6 fruit fly cellular contexts compared by ENCODE assay signal in the genomic region with DNA sequence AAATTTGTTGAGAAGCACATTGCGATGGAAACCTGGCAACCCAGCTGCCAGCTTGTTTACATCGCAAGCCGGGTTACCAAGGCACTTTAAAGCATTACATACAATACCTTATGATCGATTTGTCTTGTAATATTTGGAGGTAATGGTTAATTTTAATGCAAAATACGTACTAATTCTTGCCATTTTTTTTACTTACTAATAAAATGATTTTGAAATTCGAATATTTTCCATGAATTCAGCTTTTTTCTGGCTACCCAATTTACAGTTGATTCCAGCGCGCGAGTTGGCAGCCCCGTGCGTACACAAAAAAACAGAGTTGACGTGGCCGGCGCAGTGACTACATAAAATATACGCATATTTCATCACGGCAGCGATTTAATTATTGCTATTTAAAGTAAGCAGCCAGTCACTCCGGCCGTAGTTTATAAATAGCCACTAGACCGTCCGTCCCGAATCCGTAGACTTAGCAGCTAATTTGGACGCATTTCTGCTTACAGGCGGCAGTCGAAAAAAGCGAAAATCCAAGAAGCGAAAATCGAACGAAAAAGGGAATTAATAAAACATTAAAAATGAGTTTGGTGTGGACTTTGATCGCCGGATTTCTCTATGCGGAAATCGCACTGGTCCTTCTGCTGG.
TF ChIP-seq lines count a peak whose summit lies in the region.

A gene (minus strand): TSS at position 270 of the 636 bp plus-strand sequence.
A gene (plus strand): TSS at position 310 of the 636 bp plus-strand sequence.

- peak; percentile 54 for TF ChIP-seq CTCF in whole organism, embryonic (GFP tag; optimal IDR thresholded peaks at IDR 0.05; lab: Kevin White, UChicago)

TF ChIP-seq in Kc167, 6 proteins besides CTCF, POLR2A, EP300 and RAD21:
- TF ChIP-seq h (optimal IDR thresholded peaks at IDR 0.05; lab: Kevin White, UChicago): peak; percentile 13
- TF ChIP-seq Myc (optimal IDR thresholded peaks at IDR 0.05; lab: Kevin White, UChicago): no peak
TF ChIP-seq in Kc167: peak in this region for 1.

TF ChIP-seq in whole organism, adult, 20 proteins besides CTCF, POLR2A, EP300 and RAD21 (continues in another document):
- TF ChIP-seq tj (GFP tag; optimal IDR thresholded peaks at IDR 0.05; lab: Kevin White, UChicago) (peak; percentile 80), cic (GFP tag; optimal IDR thresholded peaks at IDR 0.05; lab: Kevin White, UChicago) (peak; percentile 79), CG33017 (tag; optimal IDR thresholded peaks at IDR 0.05; lab: Kevin White, UChicago) (peak; percentile 83), Crg-1 (GFP tag; optimal IDR thresholded peaks at IDR 0.05; lab: Kevin White, UChicago) (peak; percentile 89), pad (GFP tag; optimal IDR thresholded peaks at IDR 0.05; lab: Kevin White, UChicago) (peak; percentile 76), CG11617 (GFP tag; optimal IDR thresholded peaks at IDR 0.05; lab: Kevin White, UChicago) (peak; percentile 91), CG7101 (tag; optimal IDR thresholded peaks at IDR 0.05; lab: Kevin White, UChicago) (peak; percentile 89), CG7045 (GFP tag; optimal IDR thresholded peaks at IDR 0.05; lab: Kevin White, UChicago) (peak; percentile 90), CG5204 (GFP tag; optimal IDR thresholded peaks at IDR 0.05; lab: Kevin White, UChicago) (no peak), ovo (GFP tag; optimal IDR thresholded peaks at IDR 0.05; lab: Kevin White, UChicago) (peak; percentile 84), Hr96 (GFP tag; optimal IDR thresholded peaks at IDR 0.05; lab: Kevin White, UChicago) (peak; percentile 91), Clk (GFP tag; optimal IDR thresholded peaks at IDR 0.05; lab: Kevin White, UChicago) (peak; percentile 77), CG12768 (GFP tag; optimal IDR thresholded peaks at IDR 0.05; lab: Kevin White, UChicago) (peak; percentile 90), bab1 (GFP tag; optimal IDR thresholded peaks at IDR 0.05; lab: Kevin White, UChicago) (peak; percentile 95), CG1620 (GFP tag; optimal IDR thresholded peaks at IDR 0.05; lab: Kevin White, UChicago) (peak; percentile 88), CG14711 (tag; optimal IDR thresholded peaks at IDR 0.05; lab: Kevin White, UChicago) (peak; percentile 100)

TF ChIP-seq in whole organism, embryonic, 481 proteins besides CTCF, POLR2A, EP300 and RAD21 (continues in another document):
- TF ChIP-seq sima (GFP tag; optimal IDR thresholded peaks at IDR 0.05; lab: Kevin White, UChicago) (peak; percentile 7), Dek (tag; optimal IDR thresholded peaks at IDR 0.05; lab: Kevin White, UChicago) (peak; percentile 86), peb (GFP tag; IDR thresholded peaks at IDR 0.05; lab: Robert Waterston, UW) (peak; percentile 65; the same call in 1 of the 2 replicates), zen2 (GFP tag; IDR thresholded peaks at IDR 0.05; lab: Robert Waterston, UW; ENCODE audit: partially characterized antibody) (no peak), Fer3 (tag; optimal IDR thresholded peaks at IDR 0.05; lab: Kevin White, UChicago) (peak; percentile 90), Hr78 (GFP tag; optimal IDR thresholded peaks at IDR 0.05; lab: Kevin White, UChicago) (no peak), YL-1 (GFP tag; optimal IDR thresholded peaks at IDR 0.05; lab: Kevin White, UChicago) (peak; percentile 97), unpg (GFP tag; optimal IDR thresholded peaks at IDR 0.05; lab: Kevin White, UChicago) (peak; percentile 90), Sry-δ (GFP tag; optimal IDR thresholded peaks at IDR 0.05; lab: Kevin White, UChicago) (peak; percentile 73), CG13123 (GFP tag; optimal IDR thresholded peaks at IDR 0.05; lab: Kevin White, UChicago) (peak; percentile 86), crol (GFP tag; IDR thresholded peaks at IDR 0.05; lab: Robert Waterston, UW) (peak; percentile 10; the same call in 1 of the 2 replicates), CG3847 (GFP tag; IDR thresholded peaks at IDR 0.05; lab: Robert Waterston, UW) (peak; percentile 95), CG9215 (GFP tag; IDR thresholded peaks at IDR 0.05; lab: Robert Waterston, UW) (peak; percentile 85), exex (tag; optimal IDR thresholded peaks at IDR 0.05; lab: Kevin White, UChicago) (peak; percentile 59), CG10274 (GFP tag; optimal IDR thresholded peaks at IDR 0.05; lab: Kevin White, UChicago) (peak; percentile 58), aop (GFP tag; IDR thresholded peaks at IDR 0.05; lab: Robert Waterston, UW) (no peak)

TF ChIP-seq in whole organism, prepupa, 60 proteins besides CTCF, POLR2A, EP300 and RAD21 (continues in another document):
- TF ChIP-seq dac (GFP tag; optimal IDR thresholded peaks at IDR 0.05; lab: Kevin White, UChicago): peak; percentile 83
- TF ChIP-seq CG9139 (GFP tag; optimal IDR thresholded peaks at IDR 0.05; lab: Kevin White, UChicago): peak; percentile 35
- peak; percentile 92 for TF ChIP-seq CG6163 (GFP tag; IDR thresholded peaks at IDR 0.05; lab: Robert Waterston, UW)
- TF ChIP-seq fd85E (GFP tag; optimal IDR thresholded peaks at IDR 0.05; lab: Kevin White, UChicago): peak; percentile 25
- no peak for TF ChIP-seq Sox102F (GFP tag; optimal IDR thresholded peaks at IDR 0.05; lab: Kevin White, UChicago)
- peak; percentile 83 for TF ChIP-seq CG7368 (GFP tag; optimal IDR thresholded peaks at IDR 0.05; lab: Kevin White, UChicago)
- TF ChIP-seq Ets21C (GFP tag; optimal IDR thresholded peaks at IDR 0.05; lab: Kevin White, UChicago): peak; percentile 91
- TF ChIP-seq lz (GFP tag; optimal IDR thresholded peaks at IDR 0.05; lab: Kevin White, UChicago): peak; percentile 92
- TF ChIP-seq pdm3 (GFP tag; optimal IDR thresholded peaks at IDR 0.05; lab: Kevin White, UChicago): no peak
- TF ChIP-seq fkh (GFP tag; optimal IDR thresholded peaks at IDR 0.05; lab: Kevin White, UChicago): peak; percentile 99
- peak; percentile 90 for TF ChIP-seq Sox15 (GFP tag; optimal IDR thresholded peaks at IDR 0.05; lab: Kevin White, UChicago)
- TF ChIP-seq acj6 (GFP tag; optimal IDR thresholded peaks at IDR 0.05; lab: Kevin White, UChicago): peak; percentile 92
- TF ChIP-seq CG6854 (GFP tag; optimal IDR thresholded peaks at IDR 0.05; lab: Kevin White, UChicago): peak; percentile 83
- TF ChIP-seq eg (GFP tag; IDR thresholded peaks at IDR 0.05; lab: Robert Waterston, UW): peak; percentile 89
- TF ChIP-seq Hr4 (GFP tag; optimal IDR thresholded peaks at IDR 0.05; lab: Kevin White, UChicago): peak; percentile 94
- TF ChIP-seq CG16779 (tag; optimal IDR thresholded peaks at IDR 0.05; lab: Kevin White, UChicago): no peak
- peak; percentile 31 for TF ChIP-seq Hr38 (GFP tag; optimal IDR thresholded peaks at IDR 0.05; lab: Kevin White, UChicago)

TF ChIP-seq in whole organism, pupa, 21 proteins besides CTCF, POLR2A, EP300 and RAD21 (continues in another document):
- TF ChIP-seq CG8159 (tag; optimal IDR thresholded peaks at IDR 0.05; lab: Kevin White, UChicago) (peak; percentile 87), CG8301 (tag; optimal IDR thresholded peaks at IDR 0.05; lab: Kevin White, UChicago) (peak; percentile 80), Pif1A (GFP tag; optimal IDR thresholded peaks at IDR 0.05; lab: Kevin White, UChicago) (no peak), CG4496 (GFP tag; IDR thresholded peaks at IDR 0.05; lab: Robert Waterston, UW) (peak; percentile 86), gl (tag; optimal IDR thresholded peaks at IDR 0.05; lab: Kevin White, UChicago) (peak; percentile 50), CG14655 (GFP tag; optimal IDR thresholded peaks at IDR 0.05; lab: Kevin White, UChicago) (no peak), CG10348 (GFP tag; IDR thresholded peaks at IDR 0.05; lab: Robert Waterston, UW) (0 out of 2 replicates have a peak, but pooled peaks have one; percentile 48), Ets98B (GFP tag; IDR thresholded peaks at IDR 0.05; lab: Robert Waterston, UW) (peak; percentile 88), CG17806 (tag; optimal IDR thresholded peaks at IDR 0.05; lab: Kevin White, UChicago) (peak; percentile 85), CG15710 (tag; optimal IDR thresholded peaks at IDR 0.05; lab: Kevin White, UChicago) (peak; percentile 87), CG9948 (tag; optimal IDR thresholded peaks at IDR 0.05; lab: Kevin White, UChicago) (peak; percentile 80), Pif1B (GFP tag; optimal IDR thresholded peaks at IDR 0.05; lab: Kevin White, UChicago) (no peak), CG34367 (tag; optimal IDR thresholded peaks at IDR 0.05; lab: Kevin White, UChicago) (peak; percentile 81), D1 (tag; optimal IDR thresholded peaks at IDR 0.05; lab: Kevin White, UChicago) (no peak), CG32121 (GFP tag; IDR thresholded peaks at IDR 0.05; lab: Robert Waterston, UW) (peak; percentile 83), fd96Ca (GFP tag; IDR thresholded peaks at IDR 0.05; lab: Robert Waterston, UW) (peak; percentile 87), EcR (GFP tag; optimal IDR thresholded peaks at IDR 0.05; lab: Kevin White, UChicago) (peak; percentile 74), CG12605 (GFP tag; IDR thresholded peaks at IDR 0.05; lab: Robert Waterston, UW) (peak; percentile 45; the same call in 1 of the 2 replicates)

TF ChIP-seq in whole organism, wandering third instar larva, 38 proteins besides CTCF, POLR2A, EP300 and RAD21 (continues in another document):
- TF ChIP-seq OdsH (GFP tag; optimal IDR thresholded peaks at IDR 0.05; lab: Kevin White, UChicago) (peak; percentile 90), Sp1 (GFP tag; optimal IDR thresholded peaks at IDR 0.05; lab: Kevin White, UChicago) (peak; percentile 90), Mio (GFP tag; optimal IDR thresholded peaks at IDR 0.05; lab: Kevin White, UChicago) (peak; percentile 61), GATAd (GFP tag; optimal IDR thresholded peaks at IDR 0.05; lab: Kevin White, UChicago) (no peak), pan (optimal IDR thresholded peaks at IDR 0.05; lab: Kevin White, UChicago) (no peak), Jra (GFP tag; optimal IDR thresholded peaks at IDR 0.05; lab: Kevin White, UChicago) (peak; percentile 92), jim (GFP tag; optimal IDR thresholded peaks at IDR 0.05; lab: Kevin White, UChicago) (peak; percentile 47), CrebA (GFP tag; optimal IDR thresholded peaks at IDR 0.05; lab: Kevin White, UChicago; ENCODE audit: borderline replicate concordance) (no peak), brk (GFP tag; optimal IDR thresholded peaks at IDR 0.05; lab: Kevin White, UChicago) (no peak), N (GFP tag; optimal IDR thresholded peaks at IDR 0.05; lab: Kevin White, UChicago) (no peak), dsf (GFP tag; optimal IDR thresholded peaks at IDR 0.05; lab: Kevin White, UChicago; ENCODE audit: borderline replicate concordance) (peak; percentile 78), dmrt93B (GFP tag; optimal IDR thresholded peaks at IDR 0.05; lab: Kevin White, UChicago) (peak; percentile 79), HLH106 (tag; optimal IDR thresholded peaks at IDR 0.05; lab: Kevin White, UChicago) (peak; percentile 93), fru (GFP tag; optimal IDR thresholded peaks at IDR 0.05; lab: Kevin White, UChicago) (peak; percentile 94), Hr83 (GFP tag; optimal IDR thresholded peaks at IDR 0.05; lab: Kevin White, UChicago; ENCODE audit: poor library complexity, severe bottlenecking) (peak; percentile 85), br (GFP tag; optimal IDR thresholded peaks at IDR 0.05; lab: Kevin White, UChicago) (peak; percentile 92), woc (GFP tag; optimal IDR thresholded peaks at IDR 0.05; lab: Kevin White, UChicago) (peak; percentile 93), dl (GFP tag; optimal IDR thresholded peaks at IDR 0.05; lab: Kevin White, UChicago; ENCODE audit: insufficient read depth in 1 of 2, partially characterized antibody in 2 of 2) (no peak)
